Worm (Caenorhabditis elegans) whole organism, late embryonic: Measurements from ENCODE around the gene ehs-1.

Source experiments
- C08G9.2 ChIP-seq: sonication (generic microtip); optimal IDR thresholded peaks from 2 replicates; lab custom pipeline; 2016; ENCODE audit warnings: mild to moderate bottlenecking, missing genetic modification characterization, moderate library complexity, missing compliant biosample characterization
- C38D4.7 ChIP-seq: fragments of 200-800 bp; sonication (Bioruptor generic); optimal IDR thresholded peaks from 2 replicates; lab custom pipeline; 2018; ENCODE audit warnings: mild to moderate bottlenecking, missing genetic modification characterization, moderate library complexity, missing compliant biosample characterization
- K02D7.2 ChIP-seq: sonication (generic microtip); optimal IDR thresholded peaks from 2 replicates; lab custom pipeline; 2017; ENCODE audit warnings: mild to moderate bottlenecking, missing genetic modification characterization, missing compliant biosample characterization
- K09A11.1 ChIP-seq: sonication (generic microtip); optimal IDR thresholded peaks from 2 replicates; lab custom pipeline; 2017; ENCODE audit warnings: antibody characterized with exemption, mild to moderate bottlenecking, missing genetic modification characterization, missing compliant biosample characterization; ENCODE audit not compliant: insufficient read depth
- Y22D7AL.16 ChIP-seq: sonication (generic microtip); optimal IDR thresholded peaks from 2 replicates; lab custom pipeline; 2016; ENCODE audit warnings: missing genetic modification characterization, missing compliant biosample characterization
- ama-1 ChIP-seq: fragments of 150-350 bp; optimal IDR thresholded peaks from 2 replicates; lab custom pipeline; 2014
- ceh-14 ChIP-seq: sonication (generic microtip); optimal IDR thresholded peaks from 2 replicates; lab custom pipeline; 2016; ENCODE audit warnings: missing genotype, missing genetic modification characterization, missing compliant biosample characterization
- ceh-18 ChIP-seq: sonication (generic microtip); optimal IDR thresholded peaks from 2 replicates; lab custom pipeline; 2016; ENCODE audit warnings: missing genetic modification characterization, missing compliant biosample characterization
- ceh-19 ChIP-seq: fragments of 200-800 bp; sonication (Bioruptor generic); optimal IDR thresholded peaks from 2 replicates; lab custom pipeline; 2018; ENCODE audit warnings: mild to moderate bottlenecking, missing genetic modification characterization, missing compliant biosample characterization
- ceh-2 ChIP-seq: sonication (generic microtip); optimal IDR thresholded peaks from 2 replicates; lab custom pipeline; 2016; ENCODE audit warnings: missing genotype, missing genetic modification characterization, missing compliant biosample characterization
- ceh-22 ChIP-seq: sonication (generic microtip); optimal IDR thresholded peaks from 2 replicates; lab custom pipeline; 2017; ENCODE audit warnings: missing biosample characterization, missing genetic modification characterization
- ceh-24 ChIP-seq: sonication (generic microtip); optimal IDR thresholded peaks from 2 replicates; lab custom pipeline; 2016; ENCODE audit warnings: mild to moderate bottlenecking, missing genetic modification characterization, missing compliant biosample characterization
- ceh-30 ChIP-seq: fragments of 150-350 bp; optimal IDR thresholded peaks from 2 replicates; lab custom pipeline; 2014; ENCODE audit warnings: missing biosample characterization, missing genetic modification characterization
- ceh-31 ChIP-seq: sonication (generic microtip); optimal IDR thresholded peaks from 2 replicates; lab custom pipeline; 2016; ENCODE audit warnings: missing genetic modification characterization, missing compliant biosample characterization
- ceh-34 ChIP-seq: sonication (generic microtip); optimal IDR thresholded peaks from 2 replicates; lab custom pipeline; 2016; ENCODE audit warnings: mild to moderate bottlenecking, missing genetic modification characterization, missing compliant biosample characterization
- ceh-6 ChIP-seq: fragments of 200-800 bp; sonication (Bioruptor generic); optimal IDR thresholded peaks from 2 replicates; lab custom pipeline; 2018; ENCODE audit warnings: mild to moderate bottlenecking, missing genetic modification characterization, missing compliant biosample characterization
- ceh-9 ChIP-seq: sonication (generic microtip); optimal IDR thresholded peaks from 2 replicates; lab custom pipeline; 2016; ENCODE audit warnings: mild to moderate bottlenecking, missing genetic modification characterization, inconsistent platforms, missing compliant biosample characterization
- che-1 ChIP-seq: sonication (generic microtip); optimal IDR thresholded peaks from 2 replicates; lab custom pipeline; 2016; ENCODE audit warnings: mild to moderate bottlenecking, missing genetic modification characterization, missing compliant biosample characterization
- dmd-4 ChIP-seq: sonication (generic microtip); optimal IDR thresholded peaks from 2 replicates; lab custom pipeline; 2016; ENCODE audit warnings: borderline replicate concordance, missing genetic modification characterization, missing compliant biosample characterization
- ets-4 ChIP-seq: sonication (generic microtip); optimal IDR thresholded peaks from 2 replicates; lab custom pipeline; 2016; ENCODE audit warnings: missing genetic modification characterization, missing compliant biosample characterization
- eyg-1 ChIP-seq: sonication (generic microtip); optimal IDR thresholded peaks from 2 replicates; lab custom pipeline; 2016; ENCODE audit warnings: missing genotype, missing genetic modification characterization, missing compliant biosample characterization
- fkh-10 ChIP-seq: fragments of 150-350 bp; optimal IDR thresholded peaks from 2 replicates; lab custom pipeline; 2014; ENCODE audit warnings: missing biosample characterization, missing genetic modification reagents, missing genetic modification characterization
- fkh-6 ChIP-seq: sonication (generic microtip); optimal IDR thresholded peaks from 2 replicates; lab custom pipeline; 2016; ENCODE audit warnings: missing genetic modification characterization, missing compliant biosample characterization
- gmeb-2 ChIP-seq: sonication (generic microtip); optimal IDR thresholded peaks from 2 replicates; lab custom pipeline; 2016; ENCODE audit warnings: missing genetic modification characterization, inconsistent platforms, missing compliant biosample characterization
- hlh-15 ChIP-seq: sonication (generic microtip); optimal IDR thresholded peaks from 2 replicates; lab custom pipeline; 2016; ENCODE audit warnings: missing genetic modification characterization, missing compliant biosample characterization
- hlh-6 ChIP-seq: sonication (generic microtip); optimal IDR thresholded peaks from 2 replicates; lab custom pipeline; 2016; ENCODE audit warnings: missing genotype, missing genetic modification characterization, missing compliant biosample characterization
- hlh-8 ChIP-seq: sonication (generic microtip); optimal IDR thresholded peaks from 2 replicates; lab custom pipeline; 2016; ENCODE audit warnings: missing genotype, missing genetic modification characterization, missing compliant biosample characterization
- lim-6 ChIP-seq: sonication (generic microtip); optimal IDR thresholded peaks from 2 replicates; lab custom pipeline; 2016; ENCODE audit warnings: missing genetic modification characterization, missing compliant biosample characterization
- lin-11 ChIP-seq: fragments of 200-800 bp; sonication (Bioruptor generic); optimal IDR thresholded peaks from 2 replicates; lab custom pipeline; 2018; ENCODE audit warnings: mild to moderate bottlenecking, missing genetic modification characterization, missing compliant biosample characterization
- madf-2 ChIP-seq: sonication (generic microtip); optimal IDR thresholded peaks from 2 replicates; lab custom pipeline; 2017; ENCODE audit warnings: missing genetic modification characterization, missing compliant biosample characterization
- mec-3 ChIP-seq: sonication (generic microtip); optimal IDR thresholded peaks from 2 replicates; lab custom pipeline; 2016; ENCODE audit warnings: borderline replicate concordance, missing genetic modification characterization, missing compliant biosample characterization
- nfya-1 ChIP-seq: sonication (generic microtip); optimal IDR thresholded peaks from 2 replicates; lab custom pipeline; 2017; ENCODE audit warnings: missing genetic modification characterization, mild to moderate bottlenecking, missing compliant biosample characterization, antibody characterized with exemption, moderate library complexity
- nhr-11 ChIP-seq: fragments of 150-350 bp; optimal IDR thresholded peaks from 2 replicates; lab custom pipeline; 2014; ENCODE audit warnings: missing biosample characterization, missing genetic modification characterization
- nhr-232 ChIP-seq: sonication (generic microtip); optimal IDR thresholded peaks from 2 replicates; lab custom pipeline; 2016; ENCODE audit warnings: missing genetic modification characterization, missing compliant biosample characterization
- npax-4 ChIP-seq: sonication (generic microtip); optimal IDR thresholded peaks from 2 replicates; lab custom pipeline; 2016; ENCODE audit warnings: missing genetic modification characterization, missing compliant biosample characterization
- pag-3 ChIP-seq: sonication (generic microtip); optimal IDR thresholded peaks from 2 replicates; lab custom pipeline; 2016; ENCODE audit warnings: missing compliant biosample characterization, missing genetic modification characterization, borderline replicate concordance
- pat-9 ChIP-seq: fragments of 200-800 bp; sonication (Bioruptor generic); optimal IDR thresholded peaks from 2 replicates; lab custom pipeline; 2018; ENCODE audit warnings: mild to moderate bottlenecking, missing genetic modification characterization, moderate library complexity, missing compliant biosample characterization
- pax-1 ChIP-seq: fragments of 150-350 bp; optimal IDR thresholded peaks from 2 replicates; lab custom pipeline; 2014; ENCODE audit warnings: missing biosample characterization, missing genetic modification characterization
- pqm-1 ChIP-seq: sonication (generic microtip); optimal IDR thresholded peaks from 2 replicates; lab custom pipeline; 2016; ENCODE audit warnings: missing genetic modification characterization, missing compliant biosample characterization
- ref-2 ChIP-seq: sonication (generic microtip); optimal IDR thresholded peaks from 2 replicates; lab custom pipeline; 2016; ENCODE audit warnings: missing genetic modification characterization, missing compliant biosample characterization
- sdc-2 ChIP-seq: sonication (generic microtip); optimal IDR thresholded peaks from 2 replicates; lab custom pipeline; 2016; ENCODE audit warnings: missing genotype, missing genetic modification characterization, missing compliant biosample characterization
- sox-4 ChIP-seq: sonication (generic microtip); optimal IDR thresholded peaks from 2 replicates; lab custom pipeline; 2017; ENCODE audit warnings: mild to moderate bottlenecking, missing genetic modification characterization, inconsistent platforms, missing compliant biosample characterization
- syd-9 ChIP-seq: sonication (generic microtip); optimal IDR thresholded peaks from 2 replicates; lab custom pipeline; 2016; ENCODE audit warnings: mild to moderate bottlenecking, missing genetic modification characterization, moderate library complexity, missing compliant biosample characterization
- tbx-2 ChIP-seq: sonication (generic microtip); optimal IDR thresholded peaks from 2 replicates; lab custom pipeline; 2016; ENCODE audit warnings: missing genetic modification characterization, missing compliant biosample characterization
- tbx-7 ChIP-seq: sonication (generic microtip); optimal IDR thresholded peaks from 2 replicates; lab custom pipeline; 2016; ENCODE audit warnings: missing genotype, missing genetic modification characterization, missing compliant biosample characterization
- ttx-3 ChIP-seq: sonication (generic microtip); optimal IDR thresholded peaks from 2 replicates; lab custom pipeline; 2016; ENCODE audit warnings: missing genetic modification reagents, missing genetic modification characterization, missing compliant biosample characterization
- unc-3 ChIP-seq, 2 experiments: fragments of 200-800 bp in 1 of 2; sonication (Bioruptor generic) in 1 of 2; sonication (generic microtip) in 1 of 2; conservative IDR thresholded peaks in 1 of 2; optimal IDR thresholded peaks in 1 of 2; 2 replicates each; pipeline versions ENCODE4 v1.3.6 to Lab custom; 2016 to 2022; ENCODE audit warnings: missing compliant biosample characterization in 2 of 2, missing genetic modification characterization in 2 of 2, missing genetic modification reagents in 1 of 2
- unc-42 ChIP-seq: sonication (generic microtip); optimal IDR thresholded peaks from 2 replicates; lab custom pipeline; 2016; ENCODE audit warnings: missing genotype, missing genetic modification characterization, missing compliant biosample characterization
- zip-5 ChIP-seq: sonication (generic microtip); optimal IDR thresholded peaks from 2 replicates; lab custom pipeline; 2016; ENCODE audit warnings: missing genetic modification characterization, missing compliant biosample characterization

Gene ehs-1

ce11 chrII:5818298-5818697 is 2.2 kb upstream of the ehs-1 start, which contains the start of gene ZK1248.4:
TSS of gene ZK1248.4 (plus strand) at chrII:5818598.
- TF ChIP-seq sdc-2 (tag; lab: Kevin White, UChicago) (no peak), sox-4 (tag; lab: Kevin White, UChicago) (no peak), ceh-14 (tag; lab: Kevin White, UChicago) (no peak), ceh-22 (no peak), ceh-9 (no peak), ceh-34 (tag; lab: Kevin White, UChicago) (no peak), ceh-24 (tag; lab: Kevin White, UChicago) (no peak), ceh-6 (no peak), madf-2 (tag; lab: Kevin White, UChicago) (no peak)

- TF ChIP-seq pax-1 (tag; lab: Kevin White, UChicago) (no peak), K02D7.2 (tag; lab: Kevin White, UChicago) (no peak), K09A11.1 (no peak), ceh-6 (no peak), zip-5 (tag; lab: Kevin White, UChicago) (peak; percentile 24), dmd-4 (tag; lab: Kevin White, UChicago) (no peak), unc-42 (tag; lab: Kevin White, UChicago) (peak; percentile 13), C08G9.2 (tag; lab: Kevin White, UChicago) (peak; percentile 68), ceh-19 (GFP tag; lab: Kevin White, UChicago) (no peak), ama-1 (lab: Kevin White, UChicago) (no peak), che-1 (no peak), ceh-9 (no peak), pqm-1 (tag; lab: Kevin White, UChicago) (no peak), fkh-10 (GFP tag; lab: Kevin White, UChicago) (no peak), hlh-15 (tag; lab: Kevin White, UChicago) (no peak), ets-4 (tag; lab: Kevin White, UChicago) (peak; percentile 63), hlh-8 (tag; lab: Kevin White, UChicago) (peak; percentile 11), ref-2 (peak; percentile 48), Y22D7AL.16 (tag; lab: Kevin White, UChicago) (no peak), npax-4 (tag; lab: Kevin White, UChicago) (no peak), ttx-3 (tag; lab: Kevin White, UChicago) (no peak), tbx-2 (peak; percentile 65), sdc-2 (tag; lab: Kevin White, UChicago) (no peak), ceh-30 (tag; lab: Kevin White, UChicago) (no peak), C38D4.7 (GFP tag; lab: Kevin White, UChicago) (no peak), nfya-1 (tag; lab: Kevin White, UChicago) (no peak), ceh-14 (tag; lab: Kevin White, UChicago) (peak; percentile 26), hlh-6 (tag; lab: Kevin White, UChicago) (no peak), ceh-18 (tag; lab: Kevin White, UChicago) (no peak), nhr-232 (tag; lab: Kevin White, UChicago) (no peak), fkh-6 (peak; percentile 12), ceh-31 (tag; lab: Kevin White, UChicago) (peak; percentile 71), lim-6 (tag; lab: Kevin White, UChicago) (no peak), ceh-2 (tag; lab: Kevin White, UChicago) (peak; percentile 70)
Measured at ce11 chrII:5819655-5820054, 857 bp upstream of the ehs-1 start.

- TF ChIP-seq eyg-1 (tag; lab: Kevin White, UChicago) (no peak), pax-1 (tag; lab: Kevin White, UChicago) (no peak), tbx-7 (tag; lab: Kevin White, UChicago) (no peak), syd-9 (tag; lab: Kevin White, UChicago) (no peak), unc-42 (tag; lab: Kevin White, UChicago) (no peak), C08G9.2 (tag; lab: Kevin White, UChicago) (no peak), gmeb-2 (tag; lab: Kevin White, UChicago) (no peak), pat-9 (tag; lab: Kevin White, UChicago) (no peak), zip-5 (tag; lab: Kevin White, UChicago) (no peak), ref-2 (no peak), che-1 (no peak), ceh-30 (tag; lab: Kevin White, UChicago) (no peak), nhr-11 (tag; lab: Kevin White, UChicago) (no peak), unc-3 (GFP tag; conservative IDR thresholded peaks at IDR 0.05; lab: Robert Waterston, UW) (no peak), unc-3 (tag; optimal IDR thresholded peaks at IDR 0.05; lab: Kevin White, UChicago) (no peak), lin-11 (no peak), mec-3 (tag; lab: Kevin White, UChicago) (no peak), pag-3 (no peak)
- TF ChIP-seq, all 69 proteins: peak for 0
Measured at ce11 chrII:5827364-5827763, 6.9 kb downstream of the ehs-1 start, which contains the start of gene tbc-2. TSS of gene tbc-2 (minus strand) at chrII:5827443.
